Worm (Caenorhabditis elegans) whole organism, L4 larva: ENCODE results near the gene ncam-1.

ENCODE experiments used
- Y5F2A.4 ChIP-seq: fragments of 200-800 bp; sonication (Bioruptor generic); optimal IDR thresholded peaks from 2 replicates; lab custom pipeline; 2018; ENCODE audit warnings: mild to moderate bottlenecking, missing genetic modification characterization, missing compliant biosample characterization
- ama-1 ChIP-seq: fragments of 150-350 bp; optimal IDR thresholded peaks from 2 replicates; lab custom pipeline; 2014; ENCODE audit warnings: inconsistent platforms, mixed read lengths
- ceh-82 ChIP-seq: sonication (generic microtip); optimal IDR thresholded peaks from 2 replicates; lab custom pipeline; 2017; ENCODE audit warnings: missing biosample characterization, missing genetic modification characterization
- dpl-1 ChIP-seq: fragments of 150-350 bp; optimal IDR thresholded peaks from 2 replicates; lab custom pipeline; 2014; ENCODE audit warnings: missing biosample characterization, missing genetic modification reagents, missing genetic modification characterization
- lin-15B ChIP-seq: fragments of 150-350 bp; sonication (generic microtip); optimal IDR thresholded peaks from 3 replicates; lab custom pipeline; 2014; ENCODE audit warnings: missing biosample characterization, missing genetic modification characterization
- nhr-25 ChIP-seq: sonication (generic microtip); optimal IDR thresholded peaks from 2 replicates; lab custom pipeline; 2017; ENCODE audit warnings: missing genetic modification characterization, mild to moderate bottlenecking, missing compliant biosample characterization, antibody characterized with exemption, moderate library complexity, borderline replicate concordance; ENCODE audit not compliant: insufficient read depth
- nhr-76 ChIP-seq: fragments of 150-350 bp; optimal IDR thresholded peaks from 2 replicates; lab custom pipeline; 2014; ENCODE audit warnings: missing biosample characterization, missing genetic modification characterization
- zag-1 ChIP-seq: fragments of 150-350 bp; optimal IDR thresholded peaks from 2 replicates; lab custom pipeline; 2014; ENCODE audit warnings: missing biosample characterization, missing genetic modification characterization
- zip-11 ChIP-seq: fragments of 200-800 bp; sonication (Bioruptor generic); IDR thresholded peaks from 2 replicates; pipeline ENCODE4 v1.3.6; 2022; ENCODE audit warnings: missing genetic modification characterization, missing compliant biosample characterization

ce11 chrX:681413-681812 lies 10.3 kb upstream of the ncam-1 start:
- no peak for TF ChIP-seq Y5F2A.4 (GFP tag; lab: Kevin White, UChicago)
- no peak for TF ChIP-seq ama-1 (lab: Kevin White, UChicago)
- TF ChIP-seq dpl-1 (GFP tag; lab: Kevin White, UChicago), result no peak
- TF ChIP-seq ceh-82 (tag; lab: Kevin White, UChicago), result no peak
- no peak for TF ChIP-seq lin-15B (tag; lab: Kevin White, UChicago)
- TF ChIP-seq zip-11 (GFP tag; lab: Robert Waterston, UW), result no peak
- TF ChIP-seq zag-1, result no peak
- TF ChIP-seq nhr-25, result no peak
- no peak for TF ChIP-seq nhr-76 (tag; lab: Kevin White, UChicago)
